Fruit fly (Drosophila melanogaster) whole organism, embryonic: ENCODE measurements around the gene Cp16.

ENCODE experiments used
- Bgb ChIP-seq: fragments of 200-800 bp; sonication (Bioruptor generic); IDR thresholded peaks from 2 replicates; pipeline ENCODE4 v1.3.6; 2022; ENCODE audit warnings: missing biosample characterization, missing genetic modification characterization; ENCODE audit not compliant: partially characterized antibody
- CG10979 ChIP-seq: fragments of 200-800 bp; sonication (Bioruptor generic); optimal IDR thresholded peaks from 2 replicates; lab custom pipeline; 2018; ENCODE audit warnings: missing biosample characterization, mild to moderate bottlenecking, missing genetic modification characterization, moderate library complexity
- CG11085 ChIP-seq: fragments of 200-800 bp; sonication (Bioruptor generic); IDR thresholded peaks from 2 replicates; pipeline ENCODE4 v1.3.6; 2022; ENCODE audit warnings: missing biosample characterization, missing genetic modification characterization
- CG12155 ChIP-seq: fragments of 200-800 bp; sonication (Bioruptor generic); optimal IDR thresholded peaks from 3 replicates; lab custom pipeline; 2016; ENCODE audit warnings: missing biosample characterization, missing genetic modification characterization
- CG14014 ChIP-seq: fragments of 200-800 bp; sonication (Bioruptor generic); IDR thresholded peaks from 2 replicates; pipeline ENCODE4 v1.3.6; 2022; ENCODE audit warnings: missing biosample characterization, missing genetic modification characterization
- CG15011 ChIP-seq: fragments of 200-800 bp; sonication (Bioruptor generic); optimal IDR thresholded peaks from 3 replicates; lab custom pipeline; 2018; ENCODE audit warnings: missing biosample characterization, mild to moderate bottlenecking, missing genetic modification characterization
- CG15514 ChIP-seq: fragments of 200-800 bp; sonication (Bioruptor generic); optimal IDR thresholded peaks from 3 replicates; lab custom pipeline; 2017; ENCODE audit warnings: missing biosample characterization, missing genetic modification characterization, mild to moderate bottlenecking, moderate library complexity, missing genetic modification reagents
- CG15696 ChIP-seq: fragments of 200-800 bp; sonication (Bioruptor generic); optimal IDR thresholded peaks from 2 replicates; lab custom pipeline; 2019; ENCODE audit warnings: missing biosample characterization, mild to moderate bottlenecking, missing genetic modification characterization, moderate library complexity
- CG16813 ChIP-seq: fragments of 200-800 bp; sonication (Bioruptor generic); IDR thresholded peaks from 3 replicates; pipeline ENCODE4 v1.3.6; 2022; ENCODE audit warnings: missing biosample characterization, missing genetic modification characterization; ENCODE audit not compliant: partially characterized antibody
- CG17361 ChIP-seq: fragments of 200-800 bp; sonication (Bioruptor generic); IDR thresholded peaks from 3 replicates; pipeline ENCODE4 v1.3.6; 2022; ENCODE audit warnings: missing biosample characterization, missing genetic modification characterization
- CG1832 ChIP-seq: fragments of 200-800 bp; sonication (Bioruptor generic); optimal IDR thresholded peaks from 2 replicates; lab custom pipeline; 2017; ENCODE audit warnings: missing biosample characterization, mild to moderate bottlenecking, missing genetic modification characterization, inconsistent platforms
- CG18764 ChIP-seq: fragments of 200-800 bp; sonication (Bioruptor generic); optimal IDR thresholded peaks from 3 replicates; lab custom pipeline; 2016; ENCODE audit warnings: missing biosample characterization, missing genetic modification characterization
- CG2202 ChIP-seq: fragments of 200-800 bp; sonication (Bioruptor generic); optimal IDR thresholded peaks from 2 replicates; lab custom pipeline; 2018; ENCODE audit warnings: missing biosample characterization, mild to moderate bottlenecking, missing genetic modification characterization
- CG31441 ChIP-seq: fragments of 200-800 bp; sonication (Bioruptor generic); IDR thresholded peaks from 2 replicates; pipeline ENCODE4 v1.3.6; 2022; ENCODE audit warnings: missing biosample characterization, missing genetic modification characterization
- CG34422 ChIP-seq: fragments of 200-800 bp; sonication (Bioruptor generic); IDR thresholded peaks from 3 replicates; pipeline ENCODE4 v1.3.6; 2022; ENCODE audit warnings: missing biosample characterization, missing genetic modification characterization
- CG4730 ChIP-seq: fragments of 200-800 bp; sonication (Bioruptor generic); IDR thresholded peaks from 2 replicates; pipeline ENCODE4 v1.3.6; 2022; ENCODE audit warnings: missing biosample characterization, missing genetic modification characterization
- CG5953 ChIP-seq: fragments of 200-800 bp; sonication (Bioruptor generic); IDR thresholded peaks from 2 replicates; pipeline ENCODE4 v1.3.6; 2022; ENCODE audit warnings: missing biosample characterization, missing genetic modification characterization
- CG6175 ChIP-seq: fragments of 200-800 bp; sonication (Bioruptor generic); IDR thresholded peaks from 3 replicates; pipeline ENCODE4 v1.3.6; 2022; ENCODE audit warnings: missing biosample characterization, missing genetic modification characterization
- CG7556 ChIP-seq: fragments of 200-800 bp; sonication (Bioruptor generic); optimal IDR thresholded peaks from 2 replicates; lab custom pipeline; 2017; ENCODE audit warnings: missing biosample characterization, mild to moderate bottlenecking, missing genetic modification characterization
- CG8290 ChIP-seq, 3 experiments: fragments of 200-800 bp; sonication (Bioruptor generic); optimal IDR thresholded peaks; 2 replicates each; lab custom pipeline; 2016 to 2019; ENCODE audit warnings: missing biosample characterization in 3 of 3, missing genetic modification characterization in 3 of 3, mild to moderate bottlenecking in 2 of 3, moderate library complexity in 1 of 3
- CrebB ChIP-seq: fragments of 200-800 bp; sonication (Bioruptor generic); optimal IDR thresholded peaks from 3 replicates; lab custom pipeline; 2018; ENCODE audit warnings: missing biosample characterization, mild to moderate bottlenecking, missing genetic modification characterization
- D19B ChIP-seq: fragments of 200-800 bp; sonication (Bioruptor generic); optimal IDR thresholded peaks from 2 replicates; lab custom pipeline; 2017; ENCODE audit warnings: missing biosample characterization, mild to moderate bottlenecking, missing genetic modification characterization
- Dbx ChIP-seq: fragments of 200-800 bp; sonication (Bioruptor generic); IDR thresholded peaks from 3 replicates; pipeline ENCODE4 v1.3.6; 2022; ENCODE audit warnings: missing biosample characterization, missing genetic modification characterization
- Dfd ChIP-seq, 2 experiments: fragments of >200 bp; optimal IDR thresholded peaks; 2 replicates each; lab custom pipeline; 2017; ENCODE audit warnings: missing biosample characterization in 2 of 2, missing genetic modification characterization in 2 of 2
- Dp ChIP-seq: fragments of 200-800 bp; sonication (Bioruptor generic); optimal IDR thresholded peaks from 2 replicates; lab custom pipeline; 2018; ENCODE audit warnings: missing biosample characterization, mild to moderate bottlenecking, missing genetic modification characterization, moderate library complexity
- E2f1 ChIP-seq: fragments of 200-800 bp; sonication (Bioruptor generic); IDR thresholded peaks from 2 replicates; pipeline ENCODE4 v1.3.6; 2022; ENCODE audit warnings: missing biosample characterization, missing genetic modification characterization
- H15 ChIP-seq: fragments of 200-800 bp; sonication (Bioruptor generic); IDR thresholded peaks from 3 replicates; pipeline ENCODE4 v1.3.6; 2022; ENCODE audit warnings: missing biosample characterization, missing genetic modification characterization
- HLH54F ChIP-seq: fragments of 200-800 bp; sonication (Bioruptor generic); optimal IDR thresholded peaks from 3 replicates; lab custom pipeline; 2016; ENCODE audit warnings: missing biosample characterization, missing genetic modification characterization
- MTF-1 ChIP-seq: fragments of 200-800 bp; sonication (Bioruptor generic); optimal IDR thresholded peaks from 2 replicates; lab custom pipeline; 2018; ENCODE audit warnings: missing biosample characterization, mild to moderate bottlenecking, missing genetic modification characterization, borderline replicate concordance
- Nf-YB ChIP-seq: fragments of 200-800 bp; sonication (Bioruptor generic); optimal IDR thresholded peaks from 3 replicates; lab custom pipeline; 2019; ENCODE audit warnings: missing biosample characterization, mild to moderate bottlenecking, missing genetic modification characterization, moderate library complexity
- Oli ChIP-seq: fragments of 200-800 bp; sonication (Bioruptor generic); optimal IDR thresholded peaks from 2 replicates; lab custom pipeline; 2018; ENCODE audit warnings: missing biosample characterization, mild to moderate bottlenecking, missing genetic modification characterization, moderate library complexity
- Sox102F ChIP-seq: fragments of 200-800 bp; sonication (Bioruptor generic); optimal IDR thresholded peaks from 2 replicates; lab custom pipeline; 2018; ENCODE audit warnings: missing biosample characterization, mild to moderate bottlenecking, missing genetic modification characterization, moderate library complexity
- chinmo ChIP-seq: fragments of 200-800 bp; sonication (Bioruptor generic); IDR thresholded peaks from 4 replicates; pipeline ENCODE4 v1.3.6; 2022; ENCODE audit warnings: missing biosample characterization, missing genetic modification characterization; ENCODE audit not compliant: partially characterized antibody
- ems ChIP-seq: fragments of 200-800 bp; sonication (Bioruptor generic); optimal IDR thresholded peaks from 3 replicates; lab custom pipeline; 2016; ENCODE audit warnings: missing biosample characterization, missing genetic modification characterization
- gsb ChIP-seq: fragments of 200-800 bp; sonication (Bioruptor generic); IDR thresholded peaks from 2 replicates; pipeline ENCODE4 v1.3.6; 2022; ENCODE audit warnings: missing biosample characterization, missing genetic modification characterization
- lilli ChIP-seq: fragments of 200-800 bp; sonication (Bioruptor generic); optimal IDR thresholded peaks from 3 replicates; lab custom pipeline; 2016; ENCODE audit warnings: missing biosample characterization, missing genetic modification characterization
- nau ChIP-seq: fragments of 200-800 bp; sonication (Bioruptor generic); optimal IDR thresholded peaks from 3 replicates; lab custom pipeline; 2017; ENCODE audit warnings: missing biosample characterization, mild to moderate bottlenecking, missing genetic modification characterization, missing genetic modification reagents
- pan ChIP-seq, 4 experiments: fragments of >200 bp in 3 of 4; fragments of 200-800 bp in 1 of 4; sonication (Bioruptor generic) in 1 of 4; optimal IDR thresholded peaks in 3 of 4; IDR thresholded peaks in 1 of 4; 2 replicates each; pipeline versions ENCODE4 v1.3.6 to Lab custom; 2017 to 2022; ENCODE audit warnings: missing biosample characterization in 2 of 4, missing genetic modification characterization in 2 of 4, mixed read lengths in 1 of 4
- phol ChIP-seq: fragments of 200-800 bp; sonication (Bioruptor generic); optimal IDR thresholded peaks from 3 replicates; lab custom pipeline; 2018; ENCODE audit warnings: missing biosample characterization, mild to moderate bottlenecking, missing genetic modification characterization, moderate library complexity
- pzg ChIP-seq: fragments of 200-800 bp; sonication (Bioruptor generic); optimal IDR thresholded peaks from 3 replicates; lab custom pipeline; 2018; ENCODE audit warnings: missing biosample characterization, mild to moderate bottlenecking, missing genetic modification characterization, moderate library complexity
- sisA ChIP-seq: fragments of 200-800 bp; sonication (Bioruptor generic); IDR thresholded peaks from 2 replicates; pipeline ENCODE4 v1.3.6; 2022; ENCODE audit warnings: missing biosample characterization, missing genetic modification characterization
- slp2 ChIP-seq: fragments of 200-800 bp; sonication (Bioruptor generic); optimal IDR thresholded peaks from 2 replicates; lab custom pipeline; 2016; ENCODE audit warnings: missing biosample characterization, missing genetic modification characterization
- so ChIP-seq: fragments of 200-800 bp; sonication (Bioruptor generic); IDR thresholded peaks from 3 replicates; pipeline ENCODE4 v1.3.6; 2022; ENCODE audit warnings: missing biosample characterization, missing genetic modification characterization
- sob ChIP-seq: fragments of 200-800 bp; sonication (Bioruptor generic); IDR thresholded peaks from 2 replicates; pipeline ENCODE4 v1.3.6; 2022; ENCODE audit warnings: missing biosample characterization, missing genetic modification characterization
- stc ChIP-seq: fragments of 200-800 bp; sonication (Bioruptor generic); IDR thresholded peaks from 2 replicates; pipeline ENCODE4 v1.3.6; 2022; ENCODE audit warnings: missing biosample characterization, missing genetic modification characterization
- ttk ChIP-seq: fragments of 200-800 bp; sonication (Bioruptor generic); IDR thresholded peaks from 2 replicates; pipeline ENCODE4 v2.1.2; 2022; ENCODE audit warnings: missing biosample characterization, missing genetic modification characterization
- vfl ChIP-seq: fragments of 200-800 bp; sonication (Bioruptor generic); optimal IDR thresholded peaks from 2 replicates; lab custom pipeline; 2016; ENCODE audit warnings: missing biosample characterization, missing genetic modification characterization
- vnd ChIP-seq: fragments of 200-800 bp; sonication (Bioruptor generic); IDR thresholded peaks from 3 replicates; pipeline ENCODE4 v1.3.6; 2022; ENCODE audit warnings: missing biosample characterization, missing genetic modification characterization; ENCODE audit not compliant: partially characterized antibody

Cp16 gene

dm6 chr3L:8763037-8763454, 31.3 kb downstream of the Cp16 start (continued):
- TF ChIP-seq so (GFP tag; lab: Robert Waterston, UW) = peak; percentile 64
- TF ChIP-seq CG11085 (GFP tag; lab: Robert Waterston, UW) = 0 out of 2 replicates have a peak, but pooled peaks have one; percentile 44
- TF ChIP-seq CG12155 (GFP tag; lab: Kevin White, UChicago) = peak; percentile 49
- TF ChIP-seq H15 (GFP tag; lab: Robert Waterston, UW) = peak; percentile 56; the same call in 1 of the 3 replicates
- no peak for TF ChIP-seq Dfd (GFP tag; optimal IDR thresholded peaks at IDR 0.05; lab: Kevin White, UChicago)
- TF ChIP-seq CG14014 = peak; percentile 54; the same call in 1 of the 2 replicates
- TF ChIP-seq CG34422 (GFP tag; lab: Robert Waterston, UW) = peak; percentile 63; the same call in 2 of the 3 replicates
- no peak for TF ChIP-seq ems
- peak; percentile 46; the same call in 1 of the 2 replicates for TF ChIP-seq sob
- no peak for TF ChIP-seq CG5953 (GFP tag; lab: Robert Waterston, UW)
- peak; percentile 32; the same call in 1 of the 2 replicates for TF ChIP-seq E2f1 (GFP tag; lab: Robert Waterston, UW)
- no peak for TF ChIP-seq CG15011
- TF ChIP-seq CG6175 (GFP tag; lab: Robert Waterston, UW) = peak; percentile 56; the same call in 1 of the 3 replicates
- TF ChIP-seq vnd (GFP tag; lab: Robert Waterston, UW) = peak; percentile 64; the same call in 2 of the 3 replicates
- TF ChIP-seq CG31441 = peak; percentile 55
- peak; percentile 54; the same call in 1 of the 2 replicates for TF ChIP-seq gsb (GFP tag; lab: Robert Waterston, UW)
- TF ChIP-seq ttk = peak; percentile 73
- TF ChIP-seq CG15514 = no peak
- no peak for TF ChIP-seq CG15696
- TF ChIP-seq CrebB (tag; lab: Kevin White, UChicago) = no peak
- peak; percentile 60 for TF ChIP-seq Sox102F
- TF ChIP-seq slp2 (GFP tag; lab: Kevin White, UChicago) = no peak
- no peak for TF ChIP-seq Nf-YB (GFP tag; lab: Kevin White, UChicago)
- peak; percentile 4 for TF ChIP-seq phol (tag; lab: Kevin White, UChicago)
- TF ChIP-seq CG17361 (GFP tag; lab: Robert Waterston, UW) = peak; percentile 54; the same call in 1 of the 3 replicates
- TF ChIP-seq CG1832 (GFP tag; lab: Kevin White, UChicago) = no peak
- no peak for TF ChIP-seq nau
- no peak for TF ChIP-seq vfl (GFP tag; lab: Kevin White, UChicago)
- peak; percentile 50 for TF ChIP-seq lilli (GFP tag; lab: Kevin White, UChicago)
- TF ChIP-seq CG10979 (tag; lab: Kevin White, UChicago) = no peak
- TF ChIP-seq Dbx (GFP tag; lab: Robert Waterston, UW) = 0 out of 3 replicates have a peak, but pooled peaks have one; percentile 32
- TF ChIP-seq pan (optimal IDR thresholded peaks at IDR 0.05; lab: Kevin White, UChicago) = no peak
- TF ChIP-seq pan (GFP tag; optimal IDR thresholded peaks at IDR 0.05 in 1 of 2, IDR thresholded peaks at IDR 0.05 in 1 of 2) = peak in 1 of 2 experiments; percentile 80
- TF ChIP-seq HLH54F (GFP tag; lab: Kevin White, UChicago) = peak; percentile 4
- TF ChIP-seq CG2202 = no peak
- no peak for TF ChIP-seq MTF-1
- TF ChIP-seq CG16813 (GFP tag; lab: Robert Waterston, UW) = peak; percentile 40; the same call in 1 of the 3 replicates
- peak; percentile 45; the same call in 1 of the 2 replicates for TF ChIP-seq sisA (GFP tag; lab: Robert Waterston, UW)
- TF ChIP-seq pzg = no peak
- peak; percentile 21; the same call in 1 of the 2 replicates for TF ChIP-seq CG4730 (GFP tag; lab: Robert Waterston, UW)
- peak; percentile 70 for TF ChIP-seq D19B (GFP tag; lab: Kevin White, UChicago)
- TF ChIP-seq CG7556 (GFP tag; lab: Kevin White, UChicago) = peak; percentile 26
- TF ChIP-seq CG18764 (GFP tag; lab: Kevin White, UChicago) = no peak
- TF ChIP-seq CG8290 (GFP tag; optimal IDR thresholded peaks at IDR 0.05; lab: Kevin White, UChicago) = no peak
- peak in 1 of 2 experiments; percentile 31 for TF ChIP-seq CG8290 (tag; optimal IDR thresholded peaks at IDR 0.05; lab: Kevin White, UChicago)
- peak; percentile 67; the same call in 1 of the 2 replicates for TF ChIP-seq stc (GFP tag; lab: Robert Waterston, UW)
- peak; percentile 32 for TF ChIP-seq Oli (tag; lab: Kevin White, UChicago)
- no peak for TF ChIP-seq Dp (GFP tag; lab: Kevin White, UChicago)
- peak; percentile 94; the same call in 3 of the 4 replicates for TF ChIP-seq chinmo (GFP tag; lab: Robert Waterston, UW)
- TF ChIP-seq Bgb (GFP tag; lab: Robert Waterston, UW) = peak; percentile 34; the same call in 1 of the 2 replicates
